Worm (Caenorhabditis elegans) whole organism, dauer: Measurements from ENCODE around the gene C33F10.14.

Experiments
- unc-62 ChIP-seq: sonication (generic microtip); optimal IDR thresholded peaks from 2 replicates; lab custom pipeline; 2017; ENCODE audit warnings: missing biosample characterization, missing genetic modification reagents, missing genetic modification characterization

Gene C33F10.14

ce11 chrII:4797071-4797470 lies at the start of gene C33F10.14:
C33F10.14 (plus strand) TSS chrII:4797371.
- TF ChIP-seq unc-62 (GFP tag; lab: Kevin White, UChicago) = no peak

ce11 chrII:4747697-4748096 lies 49.5 kb upstream of the C33F10.14 start:
- no peak for TF ChIP-seq unc-62 (GFP tag; lab: Kevin White, UChicago)

- TF ChIP-seq unc-62 (GFP tag; lab: Kevin White, UChicago) = no peak
Observed at ce11 chrII:4748374-4748773, 48.8 kb upstream of the C33F10.14 start.

ce11 chrII:4749581-4749980 lies 47.6 kb upstream of the C33F10.14 start, which contains the start of gene F41C3.2:
F41C3.2 (plus strand) TSS chrII:4749968.
- no peak for TF ChIP-seq unc-62 (GFP tag; lab: Kevin White, UChicago)

ce11 chrII:4752257-4752728 lies 44.9 kb upstream of the C33F10.14 start, which contains the start of gene F41C3.1:
F41C3.1 (plus strand) TSS chrII:4752307.
- no peak for TF ChIP-seq unc-62 (GFP tag; lab: Kevin White, UChicago)

- TF ChIP-seq unc-62 (GFP tag; lab: Kevin White, UChicago) = no peak
Observed at ce11 chrII:4753133-4753532, 44.0 kb upstream of the C33F10.14 start, which contains the start of gene C27D9.1. C27D9.1 (plus strand) TSS chrII:4753413.

- no peak for TF ChIP-seq unc-62 (GFP tag; lab: Kevin White, UChicago)
Observed at ce11 chrII:4755654-4756053, 41.5 kb upstream of the C33F10.14 start.

ce11 chrII:4756751-4757150 lies 40.4 kb upstream of the C33F10.14 start, which contains the start of gene C27D9.2:
C27D9.2 (minus strand) TSS chrII:4756851.
- no peak for TF ChIP-seq unc-62 (GFP tag; lab: Kevin White, UChicago)

- no peak for TF ChIP-seq unc-62 (GFP tag; lab: Kevin White, UChicago)
Observed at ce11 chrII:4758462-4758861, 38.7 kb upstream of the C33F10.14 start, which contains the start of gene F26G1.3. F26G1.3 (plus strand) TSS chrII:4758762.

ce11 chrII:4759835-4760234 lies 37.3 kb upstream of the C33F10.14 start:
- TF ChIP-seq unc-62 (GFP tag; lab: Kevin White, UChicago) = no peak

- TF ChIP-seq unc-62 (GFP tag; lab: Kevin White, UChicago) = no peak
Observed at ce11 chrII:4761020-4761419, 36.2 kb upstream of the C33F10.14 start.

ce11 chrII:4762574-4763285 lies 34.4 kb upstream of the C33F10.14 start, which contains the start of gene F26G1.2:
F26G1.2 (plus strand) TSS chrII:4763081.
- TF ChIP-seq unc-62 (GFP tag; lab: Kevin White, UChicago) = no peak

- no peak for TF ChIP-seq unc-62 (GFP tag; lab: Kevin White, UChicago)
Observed at ce11 chrII:4766284-4766683, 30.9 kb upstream of the C33F10.14 start, which contains the start of gene ttm-2. ttm-2 (minus strand) TSS chrII:4766384.

ce11 chrII:4767612-4768011 lies 29.6 kb upstream of the C33F10.14 start:
- TF ChIP-seq unc-62 (GFP tag; lab: Kevin White, UChicago) = no peak

ce11 chrII:4769096-4769495 lies 28.1 kb upstream of the C33F10.14 start:
- no peak for TF ChIP-seq unc-62 (GFP tag; lab: Kevin White, UChicago)

- no peak for TF ChIP-seq unc-62 (GFP tag; lab: Kevin White, UChicago)
Observed at ce11 chrII:4769886-4770285, 27.3 kb upstream of the C33F10.14 start.

ce11 chrII:4771282-4771681 lies 25.9 kb upstream of the C33F10.14 start, which contains the start of gene F26G1.5:
F26G1.5 (minus strand) TSS chrII:4771382.
- TF ChIP-seq unc-62 (GFP tag; lab: Kevin White, UChicago) = no peak
